Fruit fly (Drosophila melanogaster): ENCODE measurements around the gene CG7606.

Gene CG7606

DNA sequence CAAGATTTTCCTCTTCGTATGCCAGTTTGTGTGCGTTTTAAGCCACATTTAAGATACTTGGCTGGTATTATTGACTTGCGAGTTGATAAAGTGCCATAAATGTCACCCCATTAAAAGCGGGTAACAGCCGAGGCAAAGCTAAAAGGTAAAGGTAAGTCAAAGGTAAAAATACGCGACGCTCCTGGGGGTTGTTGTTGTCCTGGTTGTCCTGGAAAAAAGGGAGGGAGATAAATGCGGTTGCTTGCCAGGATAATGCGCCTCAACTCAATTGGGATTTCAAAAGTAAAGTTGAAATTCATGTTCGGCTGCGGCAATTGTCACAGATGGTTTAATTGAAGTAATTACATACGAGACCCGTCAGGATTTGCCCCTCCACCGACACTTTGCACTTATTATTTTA is 2.9 kb upstream of the CG7606 start:
- peak; percentile 63; the same call in 1 of the 2 replicates for TF ChIP-seq CG4360 (GFP tag; IDR thresholded peaks at IDR 0.05)
- TF ChIP-seq CG6765 (GFP tag; optimal IDR thresholded peaks at IDR 0.05): no peak
- TF ChIP-seq CG15011 (GFP tag; optimal IDR thresholded peaks at IDR 0.05): no peak
- no peak for TF ChIP-seq CG4854 (GFP tag; optimal IDR thresholded peaks at IDR 0.05)
- peak; percentile 14 for TF ChIP-seq tap (tag; optimal IDR thresholded peaks at IDR 0.05)
- TF ChIP-seq pho (GFP tag; optimal IDR thresholded peaks at IDR 0.05): no peak
- TF ChIP-seq CG32532 (GFP tag; IDR thresholded peaks at IDR 0.05): no peak
- TF ChIP-seq CG1792 (GFP tag; optimal IDR thresholded peaks at IDR 0.05): no peak
- TF ChIP-seq Dref (GFP tag; IDR thresholded peaks at IDR 0.05): no peak
- no peak for TF ChIP-seq CG13894 (tag; optimal IDR thresholded peaks at IDR 0.05)
- no peak for TF ChIP-seq CoRest (tag; optimal IDR thresholded peaks at IDR 0.05)
- peak; percentile 67 for TF ChIP-seq pros (GFP tag; optimal IDR thresholded peaks at IDR 0.05)

DNA sequence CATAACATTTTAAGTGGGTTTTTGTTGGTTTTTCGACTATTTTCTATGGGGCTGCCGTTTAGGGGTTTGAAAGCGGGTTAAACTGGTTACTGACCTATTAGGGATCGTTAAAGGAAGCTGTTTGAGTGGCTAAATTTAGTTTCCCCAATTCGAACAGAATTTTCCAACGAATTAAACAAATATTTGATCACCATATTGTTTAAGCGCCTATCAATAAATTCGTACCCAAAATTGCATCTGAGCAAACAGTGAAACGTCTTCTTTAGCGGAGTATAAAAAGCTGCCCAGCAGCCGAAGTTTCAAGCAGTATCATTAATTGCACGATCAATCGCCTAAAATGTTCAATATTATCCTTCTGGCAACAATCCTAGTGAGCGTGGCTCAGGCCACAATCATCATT is 2.2 kb upstream of the CG7606 start, which contains the start of gene Sgs5bis:
TSS of gene Sgs5bis (plus strand) at position 301 of the 400 bp plus-strand sequence.
- TF ChIP-seq Ets65A (GFP tag) (peak; percentile 68), unpg (GFP tag; optimal IDR thresholded peaks at IDR 0.05) (no peak)

DNA sequence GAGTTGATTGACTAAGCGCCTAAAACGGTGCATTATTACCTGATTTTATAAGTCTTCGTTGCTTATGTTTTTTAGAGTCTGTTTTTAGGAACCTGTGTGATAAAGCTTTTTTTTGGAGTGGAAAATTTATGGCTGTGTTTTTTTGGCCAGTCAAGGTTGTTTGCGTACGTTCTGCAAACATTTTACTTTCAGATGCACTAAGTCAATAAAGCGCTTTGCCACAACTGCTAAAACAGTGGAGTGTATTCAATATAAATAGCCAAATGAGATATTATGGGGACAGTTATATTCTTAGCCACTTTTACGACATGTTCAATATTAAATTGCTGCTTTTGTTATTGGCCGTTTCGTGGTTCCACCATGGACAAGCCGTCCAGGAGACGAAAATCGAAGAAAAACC is 1.3 kb upstream of the CG7606 start, which contains the start of gene Sgs5:
TSS of gene Sgs5 (plus strand) at position 279 of the 400 bp plus-strand sequence.
- TF ChIP-seq hth (optimal IDR thresholded peaks at IDR 0.05): no peak
- no peak for TF ChIP-seq sens-2 (GFP tag; IDR thresholded peaks at IDR 0.05)
- no peak for TF ChIP-seq Hr51 (GFP tag; optimal IDR thresholded peaks at IDR 0.05)
- TF ChIP-seq Poxn (GFP tag; IDR thresholded peaks at IDR 0.05): no peak
- no peak for TF ChIP-seq sisA (GFP tag; IDR thresholded peaks at IDR 0.05)
- no peak for TF ChIP-seq CG7928 (GFP tag; optimal IDR thresholded peaks at IDR 0.05)
- no peak for TF ChIP-seq CG7839 (tag; optimal IDR thresholded peaks at IDR 0.05)
- TF ChIP-seq CG9215 (GFP tag; IDR thresholded peaks at IDR 0.05): no peak
- TF ChIP-seq Lpt (GFP tag; optimal IDR thresholded peaks at IDR 0.05): no peak
- TF ChIP-seq CG30020 (tag; optimal IDR thresholded peaks at IDR 0.05): no peak

DNA sequence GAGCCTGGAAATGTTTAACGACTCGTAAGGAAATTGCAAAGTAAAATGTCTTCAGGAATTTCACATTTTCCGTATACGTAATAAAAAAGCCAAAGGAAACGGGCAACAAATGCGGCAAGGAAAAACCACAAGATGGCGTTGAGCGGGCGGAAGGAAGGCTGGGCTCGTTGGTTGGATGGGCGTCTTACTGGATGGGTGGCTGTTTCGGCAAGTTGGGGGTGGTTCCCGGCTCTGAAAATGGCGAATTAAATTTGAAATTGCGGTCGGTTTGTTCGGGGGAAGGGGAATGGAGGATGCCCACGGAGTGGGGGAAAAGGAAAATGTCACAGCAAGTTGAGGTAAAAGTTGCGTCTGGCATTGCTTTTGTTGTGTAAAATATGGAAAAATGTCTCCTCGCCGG is 3.4 kb downstream of the CG7606 start:
- TF ChIP-seq gcm2 (GFP tag; optimal IDR thresholded peaks at IDR 0.05) (no peak), vnd (GFP tag; IDR thresholded peaks at IDR 0.05; ENCODE audit: partially characterized antibody) (no peak), lola (GFP tag; optimal IDR thresholded peaks at IDR 0.05) (no peak), CG12769 (tag; optimal IDR thresholded peaks at IDR 0.05) (no peak), vvl (GFP tag; IDR thresholded peaks at IDR 0.05) (no peak), Max (GFP tag; optimal IDR thresholded peaks at IDR 0.05) (no peak), Nf-YB (GFP tag; optimal IDR thresholded peaks at IDR 0.05) (peak; percentile 83), CG18011 (GFP tag; optimal IDR thresholded peaks at IDR 0.05) (no peak), CG9609 (GFP tag; optimal IDR thresholded peaks at IDR 0.05) (no peak), salm (tag; optimal IDR thresholded peaks at IDR 0.05) (no peak), gcm (GFP tag; optimal IDR thresholded peaks at IDR 0.05) (no peak), z (GFP tag; IDR thresholded peaks at IDR 0.05) (0 out of 3 replicates have a peak, but pooled peaks have one; percentile 27), CG6813 (GFP tag; optimal IDR thresholded peaks at IDR 0.05) (no peak), Nf-YC (tag; optimal IDR thresholded peaks at IDR 0.05) (peak; percentile 79), CG17829 (tag; optimal IDR thresholded peaks at IDR 0.05) (no peak), hb (GFP tag; IDR thresholded peaks at IDR 0.05; ENCODE audit: partially characterized antibody) (0 out of 3 replicates have a peak, but pooled peaks have one; percentile 40), lmd (GFP tag; IDR thresholded peaks at IDR 0.05) (peak; percentile 6; the same call in 1 of the 2 replicates), CG11723 (GFP tag; optimal IDR thresholded peaks at IDR 0.05) (no peak)
